Fruit fly (Drosophila melanogaster) whole organism, pupa: ENCODE results near the gene CG6739.

Source experiments
- CG12605 ChIP-seq: fragments of 200-800 bp; sonication (Bioruptor generic); IDR thresholded peaks from 2 replicates; pipeline ENCODE4 v1.3.6; 2022; ENCODE audit warnings: missing biosample characterization, missing genetic modification characterization
- CG17806 ChIP-seq: fragments of 200-800 bp; sonication (Bioruptor generic); optimal IDR thresholded peaks from 2 replicates; lab custom pipeline; 2018; ENCODE audit warnings: missing biosample characterization, mild to moderate bottlenecking, missing genetic modification characterization, moderate library complexity
- CG34367 ChIP-seq: fragments of 200-800 bp; sonication (Bioruptor generic); optimal IDR thresholded peaks from 2 replicates; lab custom pipeline; 2018; ENCODE audit warnings: missing biosample characterization, mild to moderate bottlenecking, missing genetic modification characterization
- CG8301 ChIP-seq: fragments of 200-800 bp; sonication (Bioruptor generic); optimal IDR thresholded peaks from 2 replicates; lab custom pipeline; 2018; ENCODE audit warnings: missing biosample characterization, mild to moderate bottlenecking, missing genetic modification characterization
- EcR ChIP-seq: fragments of 200-800 bp; sonication (Bioruptor generic); optimal IDR thresholded peaks from 3 replicates; lab custom pipeline; 2019; ENCODE audit warnings: missing biosample characterization, missing genetic modification characterization, mild to moderate bottlenecking, moderate library complexity, missing genetic modification reagents
- Pif1A ChIP-seq: fragments of 200-800 bp; sonication (Bioruptor generic); optimal IDR thresholded peaks from 3 replicates; lab custom pipeline; 2016; ENCODE audit warnings: missing biosample characterization, missing genetic modification characterization
- rn ChIP-seq: fragments of 200-800 bp; sonication (Bioruptor generic); IDR thresholded peaks from 2 replicates; pipeline ENCODE4 v1.3.6; 2022; ENCODE audit warnings: missing biosample characterization, missing genetic modification characterization

- peak; percentile 45 for TF ChIP-seq CG8301
- peak; percentile 15 for TF ChIP-seq Pif1A (GFP tag; lab: Kevin White, UChicago)
- TF ChIP-seq CG17806 (tag; lab: Kevin White, UChicago), result peak; percentile 36
- peak; percentile 79 for TF ChIP-seq rn
- peak; percentile 51; the same call in 1 of the 2 replicates for TF ChIP-seq CG12605
- no peak for TF ChIP-seq EcR (GFP tag; lab: Kevin White, UChicago)
- peak; percentile 18 for TF ChIP-seq CG34367
Measured at dm6 chr2L:7598697-7599096, 9.5 kb upstream of the CG6739 start.
